Fruit fly (Drosophila melanogaster) whole organism, embryonic: ENCODE results near the gene Nup160.

Source experiments
- Ada2b ChIP-seq: fragments of 200-800 bp; sonication (Bioruptor generic); IDR thresholded peaks from 2 replicates; pipeline ENCODE4 v1.3.6; 2022; ENCODE audit warnings: missing biosample characterization, missing genetic modification characterization
- Asciz ChIP-seq: fragments of 200-800 bp; sonication (Bioruptor generic); optimal IDR thresholded peaks from 2 replicates; lab custom pipeline; 2017; ENCODE audit warnings: missing biosample characterization, mild to moderate bottlenecking, missing genetic modification characterization, missing genetic modification reagents
- CG11560 ChIP-seq: fragments of 200-800 bp; sonication (Bioruptor generic); IDR thresholded peaks from 3 replicates; pipeline ENCODE4 v1.3.6; 2022; ENCODE audit warnings: missing biosample characterization, missing genetic modification characterization
- CG12299 ChIP-seq: fragments of 200-800 bp; sonication (Bioruptor generic); optimal IDR thresholded peaks from 2 replicates; lab custom pipeline; 2018; ENCODE audit warnings: missing biosample characterization, mild to moderate bottlenecking, missing genetic modification characterization
- CG14014 ChIP-seq: fragments of 200-800 bp; sonication (Bioruptor generic); IDR thresholded peaks from 2 replicates; pipeline ENCODE4 v1.3.6; 2022; ENCODE audit warnings: missing biosample characterization, missing genetic modification characterization
- CG14441 ChIP-seq: fragments of 200-800 bp; sonication (Bioruptor generic); IDR thresholded peaks from 2 replicates; pipeline ENCODE4 v1.3.6; 2022; ENCODE audit warnings: missing biosample characterization, missing genetic modification characterization
- CG15073 ChIP-seq: fragments of 200-800 bp; sonication (Bioruptor generic); optimal IDR thresholded peaks from 2 replicates; lab custom pipeline; 2016; ENCODE audit warnings: missing biosample characterization, missing genetic modification characterization
- CG1529 ChIP-seq: fragments of 200-800 bp; sonication (Bioruptor generic); optimal IDR thresholded peaks from 3 replicates; lab custom pipeline; 2018; ENCODE audit warnings: missing biosample characterization, missing genetic modification characterization
- CG17802 ChIP-seq: fragments of 200-800 bp; sonication (Bioruptor generic); optimal IDR thresholded peaks from 2 replicates; lab custom pipeline; 2018; ENCODE audit warnings: missing biosample characterization, mild to moderate bottlenecking, missing genetic modification characterization, moderate library complexity
- CG18476 ChIP-seq: fragments of 200-800 bp; sonication (Bioruptor generic); optimal IDR thresholded peaks from 2 replicates; lab custom pipeline; 2016; ENCODE audit warnings: missing biosample characterization, mild to moderate bottlenecking, missing genetic modification characterization
- CG18619 ChIP-seq: fragments of 200-800 bp; sonication (Bioruptor generic); optimal IDR thresholded peaks from 3 replicates; lab custom pipeline; 2017; ENCODE audit warnings: missing biosample characterization, mild to moderate bottlenecking, missing genetic modification characterization
- CG2120 ChIP-seq: fragments of 200-800 bp; sonication (Bioruptor generic); optimal IDR thresholded peaks from 3 replicates; lab custom pipeline; 2016; ENCODE audit warnings: missing biosample characterization, missing genetic modification characterization
- CG3065 ChIP-seq: fragments of 200-800 bp; sonication (Bioruptor generic); optimal IDR thresholded peaks from 2 replicates; lab custom pipeline; 2016; ENCODE audit warnings: missing biosample characterization, missing genetic modification characterization
- CG31441 ChIP-seq: fragments of 200-800 bp; sonication (Bioruptor generic); IDR thresholded peaks from 2 replicates; pipeline ENCODE4 v1.3.6; 2022; ENCODE audit warnings: missing biosample characterization, missing genetic modification characterization
- CG43689 ChIP-seq: fragments of 200-800 bp; sonication (Bioruptor generic); IDR thresholded peaks from 2 replicates; pipeline ENCODE4 v1.3.6; 2022; ENCODE audit warnings: missing biosample characterization, missing genetic modification characterization
- CG7372 ChIP-seq: fragments of 200-800 bp; sonication (Bioruptor generic); IDR thresholded peaks from 2 replicates; pipeline ENCODE4 v1.3.6; 2022; ENCODE audit warnings: missing biosample characterization, missing genetic modification characterization
- CG7745 ChIP-seq: fragments of 200-800 bp; sonication (Bioruptor generic); optimal IDR thresholded peaks from 2 replicates; lab custom pipeline; 2018; ENCODE audit warnings: missing biosample characterization, mild to moderate bottlenecking, missing genetic modification characterization, moderate library complexity
- CG8944 ChIP-seq: fragments of 200-800 bp; sonication (Bioruptor generic); optimal IDR thresholded peaks from 3 replicates; lab custom pipeline; 2016; ENCODE audit warnings: missing biosample characterization, missing genetic modification characterization
- CG9932 ChIP-seq: fragments of 200-800 bp; sonication (Bioruptor generic); IDR thresholded peaks from 2 replicates; pipeline ENCODE4 v1.3.6; 2022; ENCODE audit warnings: missing biosample characterization, missing genetic modification characterization
- Dbx ChIP-seq: fragments of 200-800 bp; sonication (Bioruptor generic); IDR thresholded peaks from 3 replicates; pipeline ENCODE4 v1.3.6; 2022; ENCODE audit warnings: missing biosample characterization, missing genetic modification characterization
- Dll ChIP-seq: fragments of 200-800 bp; sonication (Bioruptor generic); IDR thresholded peaks from 4 replicates; pipeline ENCODE4 v1.3.6; 2022; ENCODE audit warnings: missing biosample characterization, missing genetic modification characterization; ENCODE audit not compliant: partially characterized antibody
- H15 ChIP-seq: fragments of 200-800 bp; sonication (Bioruptor generic); IDR thresholded peaks from 3 replicates; pipeline ENCODE4 v1.3.6; 2022; ENCODE audit warnings: missing biosample characterization, missing genetic modification characterization
- HLH54F ChIP-seq: fragments of 200-800 bp; sonication (Bioruptor generic); optimal IDR thresholded peaks from 3 replicates; lab custom pipeline; 2016; ENCODE audit warnings: missing biosample characterization, missing genetic modification characterization
- Hr39 ChIP-seq: fragments of >200 bp; optimal IDR thresholded peaks from 2 replicates; lab custom pipeline; 2017
- Hsf ChIP-seq: fragments of 200-800 bp; sonication (Bioruptor generic); optimal IDR thresholded peaks from 3 replicates; lab custom pipeline; 2016; ENCODE audit warnings: missing biosample characterization, missing genetic modification characterization
- Max ChIP-seq: fragments of 200-800 bp; sonication (Bioruptor generic); optimal IDR thresholded peaks from 2 replicates; lab custom pipeline; 2016; ENCODE audit warnings: missing biosample characterization, mild to moderate bottlenecking, missing genetic modification characterization
- ara ChIP-seq: fragments of 200-800 bp; sonication (Bioruptor generic); IDR thresholded peaks from 2 replicates; pipeline ENCODE4 v1.3.6; 2022; ENCODE audit warnings: missing biosample characterization, missing genetic modification characterization
- ato ChIP-seq: fragments of 200-800 bp; sonication (Bioruptor generic); IDR thresholded peaks from 2 replicates; pipeline ENCODE4 v1.3.6; 2022; ENCODE audit warnings: missing biosample characterization, missing genetic modification characterization; ENCODE audit not compliant: partially characterized antibody
- bigmax ChIP-seq: fragments of 200-800 bp; sonication (Bioruptor generic); optimal IDR thresholded peaks from 2 replicates; lab custom pipeline; 2018; ENCODE audit warnings: missing biosample characterization, mild to moderate bottlenecking, missing genetic modification characterization
- crc ChIP-seq: fragments of 200-800 bp; sonication (Bioruptor generic); optimal IDR thresholded peaks from 2 replicates; lab custom pipeline; 2016; ENCODE audit warnings: missing biosample characterization, missing genetic modification characterization
- dmrt11E ChIP-seq: fragments of 200-800 bp; sonication (Bioruptor generic); optimal IDR thresholded peaks from 3 replicates; lab custom pipeline; 2018; ENCODE audit warnings: missing biosample characterization, mild to moderate bottlenecking, missing genetic modification characterization, moderate library complexity
- gem ChIP-seq: fragments of 200-800 bp; sonication (Bioruptor generic); optimal IDR thresholded peaks from 2 replicates; lab custom pipeline; 2019; ENCODE audit warnings: missing biosample characterization, mild to moderate bottlenecking, missing genetic modification characterization, moderate library complexity
- grau ChIP-seq: fragments of 200-800 bp; optimal IDR thresholded peaks from 3 replicates; lab custom pipeline; 2019; ENCODE audit warnings: missing biosample characterization, mild to moderate bottlenecking, missing genetic modification characterization, moderate library complexity
- gt ChIP-seq: fragments of 200-800 bp; sonication (Bioruptor generic); IDR thresholded peaks from 2 replicates; pipeline ENCODE4 v1.3.6; 2022; ENCODE audit warnings: missing biosample characterization, missing genetic modification characterization
- kay ChIP-seq: fragments of 200-800 bp; sonication (Bioruptor generic); optimal IDR thresholded peaks from 2 replicates; lab custom pipeline; 2016; ENCODE audit warnings: missing biosample characterization, missing genetic modification characterization
- knrl ChIP-seq: fragments of 200-800 bp; sonication (Bioruptor generic); IDR thresholded peaks from 3 replicates; pipeline ENCODE4 v1.3.6; 2022; ENCODE audit warnings: missing biosample characterization, missing genetic modification characterization; ENCODE audit not compliant: partially characterized antibody
- nerfin-2 ChIP-seq: fragments of 200-800 bp; sonication (Bioruptor generic); IDR thresholded peaks from 2 replicates; pipeline ENCODE4 v1.3.6; 2022; ENCODE audit warnings: missing biosample characterization, missing genetic modification characterization; ENCODE audit not compliant: partially characterized antibody
- nmo ChIP-seq: fragments of 200-800 bp; sonication (Bioruptor generic); optimal IDR thresholded peaks from 2 replicates; lab custom pipeline; 2018; ENCODE audit warnings: missing biosample characterization, mild to moderate bottlenecking, missing genetic modification characterization, moderate library complexity
- oc ChIP-seq: fragments of 200-800 bp; sonication (Bioruptor generic); optimal IDR thresholded peaks from 2 replicates; lab custom pipeline; 2018; ENCODE audit warnings: missing biosample characterization, mild to moderate bottlenecking, missing genetic modification characterization, moderate library complexity
- phol ChIP-seq: fragments of 200-800 bp; sonication (Bioruptor generic); optimal IDR thresholded peaks from 3 replicates; lab custom pipeline; 2018; ENCODE audit warnings: missing biosample characterization, mild to moderate bottlenecking, missing genetic modification characterization, moderate library complexity
- ranshi ChIP-seq: fragments of 200-800 bp; sonication (Bioruptor generic); IDR thresholded peaks from 2 replicates; pipeline ENCODE4 v1.3.6; 2022; ENCODE audit warnings: missing biosample characterization, missing genetic modification characterization
- run ChIP-seq: fragments of 200-800 bp; sonication (Bioruptor generic); optimal IDR thresholded peaks from 3 replicates; lab custom pipeline; 2018; ENCODE audit warnings: missing biosample characterization, mild to moderate bottlenecking, missing genetic modification characterization
- seq ChIP-seq: fragments of 200-800 bp; sonication (Bioruptor generic); IDR thresholded peaks from 2 replicates; pipeline ENCODE4 v1.3.6; 2022; ENCODE audit warnings: missing biosample characterization, missing genetic modification characterization
- sima ChIP-seq: fragments of 200-800 bp; sonication (Bioruptor generic); optimal IDR thresholded peaks from 2 replicates; lab custom pipeline; 2016; ENCODE audit warnings: missing biosample characterization, missing genetic modification characterization
- sisA ChIP-seq: fragments of 200-800 bp; sonication (Bioruptor generic); IDR thresholded peaks from 2 replicates; pipeline ENCODE4 v1.3.6; 2022; ENCODE audit warnings: missing biosample characterization, missing genetic modification characterization
- slbo ChIP-seq: fragments of 200-800 bp; sonication (Bioruptor generic); IDR thresholded peaks from 2 replicates; pipeline ENCODE4 v1.3.6; 2022; ENCODE audit warnings: missing biosample characterization, missing genetic modification characterization
- slou ChIP-seq: fragments of 200-800 bp; sonication (Bioruptor generic); optimal IDR thresholded peaks from 3 replicates; lab custom pipeline; 2016; ENCODE audit warnings: missing biosample characterization, missing genetic modification characterization
- sug ChIP-seq: fragments of 200-800 bp; optimal IDR thresholded peaks from 2 replicates; lab custom pipeline; 2019; ENCODE audit warnings: missing biosample characterization, mild to moderate bottlenecking, missing genetic modification characterization, moderate library complexity
- tna ChIP-seq: fragments of 200-800 bp; sonication (Bioruptor generic); IDR thresholded peaks from 2 replicates; pipeline ENCODE4 v1.3.6; 2022; ENCODE audit warnings: missing biosample characterization, missing genetic modification characterization; ENCODE audit not compliant: partially characterized antibody
- unpg ChIP-seq: fragments of 200-800 bp; sonication (Bioruptor generic); optimal IDR thresholded peaks from 3 replicates; lab custom pipeline; 2018; ENCODE audit warnings: missing biosample characterization, mild to moderate bottlenecking, missing genetic modification characterization, moderate library complexity
- zen2 ChIP-seq: fragments of 200-800 bp; sonication (Bioruptor generic); IDR thresholded peaks from 3 replicates; pipeline ENCODE4 v1.3.6; 2022; ENCODE audit warnings: missing biosample characterization, missing genetic modification characterization; ENCODE audit not compliant: partially characterized antibody

Nup160 gene

DNA sequence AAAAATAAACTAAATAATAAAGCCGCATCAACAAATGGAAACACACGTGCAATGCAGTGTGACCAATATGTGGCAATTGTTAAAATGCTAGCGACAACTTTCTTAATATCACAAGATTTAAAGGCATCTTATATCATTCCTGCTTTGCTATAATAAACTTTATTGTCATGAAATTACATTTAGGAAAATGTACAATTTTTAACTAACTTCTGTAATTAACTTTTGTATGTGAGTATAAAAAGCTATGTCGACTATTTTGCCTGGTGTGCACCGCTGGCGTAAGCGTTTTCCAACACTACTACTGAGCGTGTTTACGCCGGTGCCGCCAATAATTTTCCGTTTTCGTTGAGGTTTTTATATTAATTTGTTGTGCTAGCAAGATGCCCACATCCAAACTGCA is at the start of gene Nup160, which contains the start of gene Csl4 (continued):
- TF ChIP-seq CG17802 (tag; lab: Kevin White, UChicago), result peak; percentile 2
- TF ChIP-seq CG43689 (GFP tag; lab: Robert Waterston, UW), result no peak; the same call in 1 of the 2 replicates
- TF ChIP-seq grau (tag; lab: Kevin White, UChicago), result peak; percentile 74
- no peak for TF ChIP-seq nerfin-2 (GFP tag; lab: Robert Waterston, UW)
- TF ChIP-seq CG11560 (tag; lab: Robert Waterston, UW), result no peak
- no peak for TF ChIP-seq Asciz (GFP tag; lab: Kevin White, UChicago)
- no peak for TF ChIP-seq CG15073
- TF ChIP-seq slou, result peak; percentile 78
- TF ChIP-seq slbo, result peak; percentile 90
- no peak for TF ChIP-seq CG1529 (GFP tag; lab: Kevin White, UChicago)
- peak; percentile 48; the same call in 1 of the 2 replicates for TF ChIP-seq Ada2b (GFP tag; lab: Robert Waterston, UW)
- peak; percentile 86 for TF ChIP-seq CG8944 (GFP tag; lab: Kevin White, UChicago)
- peak; percentile 52 for TF ChIP-seq CG12299 (tag; lab: Kevin White, UChicago)
- no peak for TF ChIP-seq bigmax (GFP tag; lab: Kevin White, UChicago)
- TF ChIP-seq ranshi (GFP tag; lab: Robert Waterston, UW), result peak; percentile 65; the same call in 1 of the 2 replicates
- TF ChIP-seq nmo (GFP tag; lab: Kevin White, UChicago), result peak; percentile 77
- TF ChIP-seq Max (GFP tag; lab: Kevin White, UChicago), result peak; percentile 96
- peak; percentile 90 for TF ChIP-seq HLH54F (GFP tag; lab: Kevin White, UChicago)
- TF ChIP-seq unpg, result no peak
- TF ChIP-seq zen2, result no peak
- TF ChIP-seq gem, result no peak
- TF ChIP-seq Hr39 (lab: Kevin White, UChicago), result no peak
- peak; percentile 86 for TF ChIP-seq Dbx (GFP tag; lab: Robert Waterston, UW)
- peak; percentile 61; the same call in 1 of the 2 replicates for TF ChIP-seq seq (GFP tag; lab: Robert Waterston, UW)
- peak; percentile 70 for TF ChIP-seq CG14441 (GFP tag; lab: Robert Waterston, UW)
- TF ChIP-seq CG31441 (GFP tag; lab: Robert Waterston, UW), result no peak
- TF ChIP-seq Hsf (GFP tag; lab: Kevin White, UChicago), result peak; percentile 83
- TF ChIP-seq CG7745 (tag; lab: Kevin White, UChicago), result no peak
- peak; percentile 64 for TF ChIP-seq kay (GFP tag; lab: Kevin White, UChicago)
- TF ChIP-seq oc (tag; lab: Kevin White, UChicago), result no peak
- peak; percentile 75 for TF ChIP-seq CG14014 (GFP tag; lab: Robert Waterston, UW)
- peak; percentile 75 for TF ChIP-seq ara (GFP tag; lab: Robert Waterston, UW)
- TF ChIP-seq gt (GFP tag; lab: Robert Waterston, UW), result no peak
- TF ChIP-seq ato (GFP tag; lab: Robert Waterston, UW), result no peak
- peak; percentile 57 for TF ChIP-seq crc (GFP tag; lab: Kevin White, UChicago)
- TF ChIP-seq CG9932 (GFP tag; lab: Robert Waterston, UW), result peak; percentile 83
- peak; percentile 68 for TF ChIP-seq CG18476 (GFP tag; lab: Kevin White, UChicago)
- TF ChIP-seq H15 (GFP tag; lab: Robert Waterston, UW), result peak; percentile 65; the same call in 1 of the 3 replicates
- TF ChIP-seq sug (tag; lab: Kevin White, UChicago), result no peak
- TF ChIP-seq dmrt11E (tag; lab: Kevin White, UChicago), result peak; percentile 64
- TF ChIP-seq knrl (GFP tag; lab: Robert Waterston, UW), result peak; percentile 15; the same call in 1 of the 3 replicates
- TF ChIP-seq tna (GFP tag; lab: Robert Waterston, UW), result no peak
- TF ChIP-seq Dll (GFP tag; lab: Robert Waterston, UW), result 0 out of 4 replicates have a peak, but pooled peaks have one; percentile 48
- TF ChIP-seq phol, result peak; percentile 77
- no peak for TF ChIP-seq CG18619
- TF ChIP-seq sisA (GFP tag; lab: Robert Waterston, UW), result peak; percentile 61
- no peak for TF ChIP-seq sima (GFP tag; lab: Kevin White, UChicago)
- no peak for TF ChIP-seq run (tag; lab: Kevin White, UChicago)
- TF ChIP-seq CG7372, result peak; percentile 65
- TF ChIP-seq CG3065, result peak; percentile 38
- peak; percentile 93 for TF ChIP-seq CG2120
